Worm (Caenorhabditis elegans) whole organism, L4 larva: Measurements from ENCODE around the gene clec-218.
A peak's percentile ranks its signal among the peaks of the same experiment; 100 is the strongest.

Experiments
- F10B5.3 ChIP-seq: sonication (generic microtip); optimal IDR thresholded peaks from 2 replicates; lab custom pipeline; 2016; ENCODE audit warnings: mild to moderate bottlenecking, missing genetic modification characterization, missing compliant biosample characterization
- F37D6.2 ChIP-seq: sonication (generic microtip); optimal IDR thresholded peaks from 2 replicates; lab custom pipeline; 2016; ENCODE audit warnings: mild to moderate bottlenecking, missing genetic modification characterization, missing compliant biosample characterization
- F44E2.7 ChIP-seq: fragments of 200-800 bp; sonication (Bioruptor generic); IDR thresholded peaks from 2 replicates; pipeline ENCODE4 v2.1.2; 2022; ENCODE audit warnings: missing genetic modification characterization, missing compliant biosample characterization
- T26A8.4 ChIP-seq: fragments of 200-800 bp; sonication (Bioruptor generic); IDR thresholded peaks from 2 replicates; pipeline ENCODE4 v1.3.6; 2022; ENCODE audit warnings: missing genetic modification characterization, missing compliant biosample characterization
- Y105C5A.15 ChIP-seq: fragments of 200-800 bp; sonication (Bioruptor generic); IDR thresholded peaks from 2 replicates; pipeline ENCODE4 v1.3.6; 2022; ENCODE audit warnings: missing genetic modification characterization, missing compliant biosample characterization
- Y5F2A.4 ChIP-seq: fragments of 200-800 bp; sonication (Bioruptor generic); optimal IDR thresholded peaks from 2 replicates; lab custom pipeline; 2018; ENCODE audit warnings: mild to moderate bottlenecking, missing genetic modification characterization, missing compliant biosample characterization
- Y75B8A.6 ChIP-seq: fragments of 200-800 bp; sonication (Bioruptor generic); IDR thresholded peaks from 2 replicates; pipeline ENCODE4 v1.3.6; 2022; ENCODE audit warnings: missing genetic modification reagents, missing genetic modification characterization, missing compliant biosample characterization
- ZK337.2 ChIP-seq: fragments of 200-800 bp; sonication (Bioruptor generic); IDR thresholded peaks from 2 replicates; pipeline ENCODE4 v1.3.6; 2022; ENCODE audit warnings: missing genetic modification reagents, missing genetic modification characterization, missing compliant biosample characterization
- aha-1 ChIP-seq: fragments of 150-350 bp; peaks from one replicate; lab custom pipeline; 2014; ENCODE audit warnings: missing biosample characterization, missing genetic modification characterization
- aly-2 ChIP-seq: sonication (generic microtip); optimal IDR thresholded peaks from 2 replicates; lab custom pipeline; 2018; ENCODE audit warnings: missing biosample characterization, missing genetic modification characterization
- cey-2 ChIP-seq: sonication (generic microtip); optimal IDR thresholded peaks from 3 replicates; lab custom pipeline; 2017; ENCODE audit warnings: missing genetic modification characterization, mild to moderate bottlenecking, missing compliant biosample characterization, antibody characterized with exemption, borderline replicate concordance; ENCODE audit not compliant: insufficient read depth
- daf-12 ChIP-seq: fragments of 150-350 bp; optimal IDR thresholded peaks from 2 replicates; lab custom pipeline; 2014; ENCODE audit warnings: missing biosample characterization, missing genetic modification reagents, missing genetic modification characterization
- daf-16 ChIP-seq, 3 experiments: sonication (generic microtip); optimal IDR thresholded peaks; 2 replicates each; lab custom pipeline; 2016 to 2017; ENCODE audit warnings: missing genetic modification characterization in 3 of 3, missing genetic modification reagents in 3 of 3, mild to moderate bottlenecking in 2 of 3, missing compliant biosample characterization in 2 of 3, missing biosample characterization in 1 of 3, moderate library complexity in 1 of 3
- dmd-6 ChIP-seq: fragments of 200-800 bp; sonication (Bioruptor generic); IDR thresholded peaks from 2 replicates; pipeline ENCODE4 v1.3.6; 2022; ENCODE audit warnings: missing genetic modification reagents, missing genetic modification characterization, missing compliant biosample characterization
- dmd-8 ChIP-seq: fragments of 200-800 bp; sonication (Bioruptor generic); IDR thresholded peaks from 2 replicates; pipeline ENCODE4 v1.3.6; 2022; ENCODE audit warnings: missing genetic modification characterization, missing compliant biosample characterization
- duxl-1 ChIP-seq: sonication (generic microtip); optimal IDR thresholded peaks from 2 replicates; lab custom pipeline; 2016; ENCODE audit warnings: mild to moderate bottlenecking, missing genetic modification characterization, moderate library complexity, missing compliant biosample characterization; ENCODE audit not compliant: poor library complexity
- dve-1 ChIP-seq: sonication (generic microtip); optimal IDR thresholded peaks from 2 replicates; lab custom pipeline; 2017; ENCODE audit warnings: antibody characterized with exemption, mild to moderate bottlenecking, missing genetic modification characterization, missing compliant biosample characterization; ENCODE audit not compliant: insufficient read depth
- egl-27 ChIP-seq: sonication (generic microtip); optimal IDR thresholded peaks from 3 replicates; lab custom pipeline; 2017; ENCODE audit warnings: missing biosample characterization, missing genetic modification reagents, missing genetic modification characterization
- lin-13 ChIP-seq: fragments of 150-350 bp; optimal IDR thresholded peaks from 2 replicates; lab custom pipeline; 2014; ENCODE audit warnings: missing biosample characterization, missing genetic modification reagents, missing genetic modification characterization
- lsy-2 ChIP-seq, 2 experiments: fragments of 150-350 bp in 1 of 2; sonication (generic microtip) in 1 of 2; optimal IDR thresholded peaks; 2 replicates each; lab custom pipeline; 2014 to 2017; ENCODE audit warnings: missing biosample characterization in 2 of 2, missing genetic modification characterization in 2 of 2
- mdl-1 ChIP-seq, 2 experiments: fragments of 150-350 bp in 1 of 2; sonication (generic microtip) in 1 of 2; optimal IDR thresholded peaks; 2 replicates each; lab custom pipeline; 2014 to 2017; ENCODE audit warnings: missing biosample characterization in 2 of 2, missing genetic modification characterization in 2 of 2
- mxl-2 ChIP-seq: fragments of 200-800 bp; sonication (Bioruptor generic); conservative IDR thresholded peaks from 2 replicates; pipeline ENCODE4 v1.3.6; 2022; ENCODE audit warnings: missing genetic modification reagents, missing genetic modification characterization, missing compliant biosample characterization
- mxl-3 ChIP-seq: fragments of 200-800 bp; sonication (Bioruptor generic); optimal IDR thresholded peaks from 2 replicates; lab custom pipeline; 2018; ENCODE audit warnings: mild to moderate bottlenecking, missing genetic modification characterization, missing compliant biosample characterization
- nhr-28 ChIP-seq: fragments of 150-350 bp; optimal IDR thresholded peaks from 2 replicates; lab custom pipeline; 2014; ENCODE audit warnings: missing biosample characterization, missing genetic modification characterization
- nhr-42 ChIP-seq: fragments of 200-800 bp; sonication (Bioruptor generic); IDR thresholded peaks from 2 replicates; pipeline ENCODE4 v1.3.6; 2022; ENCODE audit warnings: missing genetic modification characterization, missing compliant biosample characterization
- nhr-6 ChIP-seq: fragments of 150-350 bp; optimal IDR thresholded peaks from 2 replicates; lab custom pipeline; 2014; ENCODE audit warnings: missing biosample characterization, missing genetic modification characterization
- nhr-77 ChIP-seq: fragments of 150-350 bp; optimal IDR thresholded peaks from 2 replicates; lab custom pipeline; 2014; ENCODE audit warnings: missing biosample characterization, missing genetic modification characterization
- php-3 ChIP-seq: fragments of 200-800 bp; sonication (Bioruptor generic); IDR thresholded peaks from 2 replicates; pipeline ENCODE4 v1.3.6; 2022; ENCODE audit warnings: missing genetic modification reagents, missing genetic modification characterization, missing compliant biosample characterization
- pqm-1 ChIP-seq: sonication (generic microtip); optimal IDR thresholded peaks from 2 replicates; lab custom pipeline; 2017; ENCODE audit warnings: missing biosample characterization, missing genetic modification characterization
- rbr-2 ChIP-seq: sonication (generic microtip); optimal IDR thresholded peaks from 2 replicates; lab custom pipeline; 2016; ENCODE audit warnings: missing genotype, missing genetic modification characterization, missing compliant biosample characterization
- saeg-2 ChIP-seq: fragments of 200-800 bp; sonication (Bioruptor generic); IDR thresholded peaks from 2 replicates; pipeline ENCODE4 v1.3.6; 2022; ENCODE audit warnings: missing genetic modification reagents, missing genetic modification characterization, missing compliant biosample characterization
- skn-1 ChIP-seq: fragments of 150-350 bp; optimal IDR thresholded peaks from 2 replicates; lab custom pipeline; 2014; ENCODE audit warnings: missing biosample characterization, missing genetic modification characterization
- spr-3 ChIP-seq: fragments of 200-800 bp; sonication (Bioruptor generic); optimal IDR thresholded peaks from 2 replicates; lab custom pipeline; 2018; ENCODE audit warnings: mild to moderate bottlenecking, missing genetic modification characterization, missing compliant biosample characterization
- tag-97 ChIP-seq: fragments of 200-800 bp; sonication (Bioruptor generic); IDR thresholded peaks from 2 replicates; pipeline ENCODE4 v1.3.6; 2022; ENCODE audit warnings: missing genetic modification characterization, missing compliant biosample characterization
- tra-1 ChIP-seq: fragments of 200-800 bp; sonication (Bioruptor generic); IDR thresholded peaks from 2 replicates; pipeline ENCODE4 v1.3.6; 2022; ENCODE audit warnings: missing genetic modification reagents, missing genetic modification characterization, missing compliant biosample characterization
- unc-130 ChIP-seq: sonication (generic microtip); optimal IDR thresholded peaks from 2 replicates; lab custom pipeline; 2016; ENCODE audit warnings: missing genetic modification reagents, missing genetic modification characterization, missing compliant biosample characterization
- unc-62 ChIP-seq, 3 experiments: fragments of 150-350 bp in 1 of 3; sonication (generic microtip); optimal IDR thresholded peaks in 2 of 3; peaks in 1 of 3; 1 replicate in 1 of 3; 2 replicates in 2 of 3; lab custom pipeline; 2014 to 2017; ENCODE audit warnings: missing biosample characterization in 3 of 3, missing genetic modification characterization in 3 of 3, missing genetic modification reagents in 3 of 3, missing genotype in 1 of 3
- zfp-3 ChIP-seq: fragments of 200-800 bp; sonication (Bioruptor generic); conservative IDR thresholded peaks from 2 replicates; pipeline ENCODE4 v1.3.6; 2022; ENCODE audit warnings: missing genetic modification reagents, missing genetic modification characterization, missing compliant biosample characterization
- zip-2 ChIP-seq: fragments of 150-350 bp; optimal IDR thresholded peaks from 2 replicates; lab custom pipeline; 2014; ENCODE audit warnings: missing biosample characterization, missing genetic modification characterization

The clec-218 gene

ce11 chrV:8304461-8305195 is 3.1 kb upstream of the clec-218 start, which contains the start of gene W02D7.11:
W02D7.11 (minus strand) TSS chrV:8304511.
- TF ChIP-seq ZK337.2 (GFP tag; lab: Robert Waterston, UW) (no peak), lsy-2 (tag; optimal IDR thresholded peaks at IDR 0.05; lab: Kevin White, UChicago) (no peak), nhr-77 (tag; lab: Kevin White, UChicago) (no peak), Y5F2A.4 (no peak), duxl-1 (no peak), zip-2 (tag; lab: Kevin White, UChicago) (no peak), dve-1 (tag; lab: Kevin White, UChicago) (peak; percentile 5), mdl-1 (tag; optimal IDR thresholded peaks at IDR 0.05; lab: Kevin White, UChicago) (no peak), F44E2.7 (GFP tag; lab: Robert Waterston, UW) (no peak), mxl-3 (no peak), cey-2 (tag; lab: Kevin White, UChicago) (no peak), nhr-6 (tag; lab: Kevin White, UChicago) (no peak), F37D6.2 (tag; lab: Kevin White, UChicago) (no peak), lin-13 (no peak), daf-16 (GFP tag; optimal IDR thresholded peaks at IDR 0.05; lab: Kevin White, UChicago) (no peak), daf-16 (tag; optimal IDR thresholded peaks at IDR 0.05; lab: Kevin White, UChicago) (peak; percentile 66)

- TF ChIP-seq daf-12 (tag; lab: Kevin White, UChicago) (no peak), duxl-1 (no peak), dve-1 (tag; lab: Kevin White, UChicago) (peak; percentile 43), spr-3 (GFP tag; lab: Kevin White, UChicago) (no peak), T26A8.4 (GFP tag; lab: Robert Waterston, UW) (no peak), skn-1 (tag; lab: Kevin White, UChicago) (no peak), aly-2 (tag; lab: Kevin White, UChicago) (no peak), rbr-2 (no peak), dmd-6 (peak; percentile 74), Y105C5A.15 (GFP tag; lab: Robert Waterston, UW) (no peak), saeg-2 (no peak), daf-16 (GFP tag; optimal IDR thresholded peaks at IDR 0.05; lab: Kevin White, UChicago) (no peak), daf-16 (tag; optimal IDR thresholded peaks at IDR 0.05; lab: Kevin White, UChicago) (peak; percentile 38), aha-1 (tag; lab: Kevin White, UChicago) (no peak), tra-1 (GFP tag; lab: Robert Waterston, UW) (no peak), Y75B8A.6 (GFP tag; lab: Robert Waterston, UW) (no peak), zfp-3 (GFP tag; lab: Robert Waterston, UW) (no peak), unc-130 (GFP tag; lab: Kevin White, UChicago) (no peak), nhr-77 (tag; lab: Kevin White, UChicago) (no peak), pqm-1 (tag; lab: Kevin White, UChicago) (peak; percentile 46), mxl-2 (GFP tag; lab: Robert Waterston, UW) (no peak), dmd-8 (GFP tag; lab: Robert Waterston, UW) (no peak), php-3 (no peak), nhr-28 (tag; lab: Kevin White, UChicago) (no peak), egl-27 (tag; lab: Kevin White, UChicago) (no peak), tag-97 (GFP tag; lab: Robert Waterston, UW) (no peak), unc-62 (GFP tag; optimal IDR thresholded peaks at IDR 0.05 in 1 of 2; lab: Kevin White, UChicago) (no peak), unc-62 (tag; optimal IDR thresholded peaks at IDR 0.05; lab: Kevin White, UChicago) (no peak), F10B5.3 (tag; lab: Kevin White, UChicago) (no peak), nhr-42 (GFP tag; lab: Robert Waterston, UW) (no peak)
Measured at ce11 chrV:8305940-8306339, 1.8 kb upstream of the clec-218 start.
